Worm (Caenorhabditis elegans) whole organism, late embryonic: Measurements from ENCODE around the gene Y54G11A.17.

Experiments used
- C08G9.2 ChIP-seq: sonication (generic microtip); optimal IDR thresholded peaks from 2 replicates; lab custom pipeline; 2016; ENCODE audit warnings: mild to moderate bottlenecking, missing genetic modification characterization, moderate library complexity, missing compliant biosample characterization
- C38D4.7 ChIP-seq: fragments of 200-800 bp; sonication (Bioruptor generic); optimal IDR thresholded peaks from 2 replicates; lab custom pipeline; 2018; ENCODE audit warnings: mild to moderate bottlenecking, missing genetic modification characterization, moderate library complexity, missing compliant biosample characterization
- K02D7.2 ChIP-seq: sonication (generic microtip); optimal IDR thresholded peaks from 2 replicates; lab custom pipeline; 2017; ENCODE audit warnings: mild to moderate bottlenecking, missing genetic modification characterization, missing compliant biosample characterization
- T23F11.4 ChIP-seq: fragments of 200-800 bp; sonication (Bioruptor generic); optimal IDR thresholded peaks from 2 replicates; lab custom pipeline; 2018; ENCODE audit warnings: mild to moderate bottlenecking, missing genetic modification characterization, missing compliant biosample characterization
- Y22D7AL.16 ChIP-seq: sonication (generic microtip); optimal IDR thresholded peaks from 2 replicates; lab custom pipeline; 2016; ENCODE audit warnings: missing genetic modification characterization, missing compliant biosample characterization
- ceh-14 ChIP-seq: sonication (generic microtip); optimal IDR thresholded peaks from 2 replicates; lab custom pipeline; 2016; ENCODE audit warnings: missing genotype, missing genetic modification characterization, missing compliant biosample characterization
- ceh-18 ChIP-seq: sonication (generic microtip); optimal IDR thresholded peaks from 2 replicates; lab custom pipeline; 2016; ENCODE audit warnings: missing genetic modification characterization, missing compliant biosample characterization
- ceh-19 ChIP-seq: fragments of 200-800 bp; sonication (Bioruptor generic); optimal IDR thresholded peaks from 2 replicates; lab custom pipeline; 2018; ENCODE audit warnings: mild to moderate bottlenecking, missing genetic modification characterization, missing compliant biosample characterization
- ceh-2 ChIP-seq: sonication (generic microtip); optimal IDR thresholded peaks from 2 replicates; lab custom pipeline; 2016; ENCODE audit warnings: missing genotype, missing genetic modification characterization, missing compliant biosample characterization
- ceh-22 ChIP-seq: sonication (generic microtip); optimal IDR thresholded peaks from 2 replicates; lab custom pipeline; 2017; ENCODE audit warnings: missing biosample characterization, missing genetic modification characterization
- ceh-24 ChIP-seq: sonication (generic microtip); optimal IDR thresholded peaks from 2 replicates; lab custom pipeline; 2016; ENCODE audit warnings: mild to moderate bottlenecking, missing genetic modification characterization, missing compliant biosample characterization
- ceh-30 ChIP-seq: fragments of 150-350 bp; optimal IDR thresholded peaks from 2 replicates; lab custom pipeline; 2014; ENCODE audit warnings: missing biosample characterization, missing genetic modification characterization
- ceh-31 ChIP-seq: sonication (generic microtip); optimal IDR thresholded peaks from 2 replicates; lab custom pipeline; 2016; ENCODE audit warnings: missing genetic modification characterization, missing compliant biosample characterization
- ceh-45 ChIP-seq: fragments of 200-800 bp; sonication (Bioruptor generic); IDR thresholded peaks from 2 replicates; pipeline ENCODE4 v1.3.6; 2022; ENCODE audit warnings: missing genetic modification reagents, missing genetic modification characterization, missing compliant biosample characterization
- ceh-48 ChIP-seq: sonication (generic microtip); optimal IDR thresholded peaks from 2 replicates; lab custom pipeline; 2016; ENCODE audit warnings: missing genetic modification characterization, inconsistent platforms, missing compliant biosample characterization
- ceh-9 ChIP-seq: sonication (generic microtip); optimal IDR thresholded peaks from 2 replicates; lab custom pipeline; 2016; ENCODE audit warnings: mild to moderate bottlenecking, missing genetic modification characterization, inconsistent platforms, missing compliant biosample characterization
- che-1 ChIP-seq: sonication (generic microtip); optimal IDR thresholded peaks from 2 replicates; lab custom pipeline; 2016; ENCODE audit warnings: mild to moderate bottlenecking, missing genetic modification characterization, missing compliant biosample characterization
- dmd-4 ChIP-seq: sonication (generic microtip); optimal IDR thresholded peaks from 2 replicates; lab custom pipeline; 2016; ENCODE audit warnings: borderline replicate concordance, missing genetic modification characterization, missing compliant biosample characterization
- elt-2 ChIP-seq: sonication (generic microtip); optimal IDR thresholded peaks from 2 replicates; lab custom pipeline; 2016; ENCODE audit warnings: missing genetic modification reagents, missing genetic modification characterization, missing compliant biosample characterization
- elt-4 ChIP-seq: sonication (generic microtip); optimal IDR thresholded peaks from 2 replicates; lab custom pipeline; 2016; ENCODE audit warnings: missing genetic modification characterization, missing compliant biosample characterization
- fax-1 ChIP-seq: sonication (generic microtip); optimal IDR thresholded peaks from 2 replicates; lab custom pipeline; 2016; ENCODE audit warnings: missing genotype, missing genetic modification characterization, missing compliant biosample characterization
- gmeb-2 ChIP-seq: sonication (generic microtip); optimal IDR thresholded peaks from 2 replicates; lab custom pipeline; 2016; ENCODE audit warnings: missing genetic modification characterization, inconsistent platforms, missing compliant biosample characterization
- hlh-13 ChIP-seq: fragments of 200-800 bp; sonication (Bioruptor generic); optimal IDR thresholded peaks from 2 replicates; lab custom pipeline; 2018; ENCODE audit warnings: mild to moderate bottlenecking, missing genetic modification characterization, missing compliant biosample characterization
- hlh-30 ChIP-seq: sonication (generic microtip); optimal IDR thresholded peaks from 2 replicates; lab custom pipeline; 2017; ENCODE audit warnings: antibody characterized with exemption, missing genetic modification characterization, missing compliant biosample characterization; ENCODE audit not compliant: insufficient read depth
- hlh-8 ChIP-seq: sonication (generic microtip); optimal IDR thresholded peaks from 2 replicates; lab custom pipeline; 2016; ENCODE audit warnings: missing genotype, missing genetic modification characterization, missing compliant biosample characterization
- lim-6 ChIP-seq: sonication (generic microtip); optimal IDR thresholded peaks from 2 replicates; lab custom pipeline; 2016; ENCODE audit warnings: missing genetic modification characterization, missing compliant biosample characterization
- nfya-1 ChIP-seq: sonication (generic microtip); optimal IDR thresholded peaks from 2 replicates; lab custom pipeline; 2017; ENCODE audit warnings: missing genetic modification characterization, mild to moderate bottlenecking, missing compliant biosample characterization, antibody characterized with exemption, moderate library complexity
- nhr-11 ChIP-seq: fragments of 150-350 bp; optimal IDR thresholded peaks from 2 replicates; lab custom pipeline; 2014; ENCODE audit warnings: missing biosample characterization, missing genetic modification characterization
- pax-1 ChIP-seq: fragments of 150-350 bp; optimal IDR thresholded peaks from 2 replicates; lab custom pipeline; 2014; ENCODE audit warnings: missing biosample characterization, missing genetic modification characterization
- sdc-2 ChIP-seq: sonication (generic microtip); optimal IDR thresholded peaks from 2 replicates; lab custom pipeline; 2016; ENCODE audit warnings: missing genotype, missing genetic modification characterization, missing compliant biosample characterization
- sox-4 ChIP-seq: sonication (generic microtip); optimal IDR thresholded peaks from 2 replicates; lab custom pipeline; 2017; ENCODE audit warnings: mild to moderate bottlenecking, missing genetic modification characterization, inconsistent platforms, missing compliant biosample characterization
- syd-9 ChIP-seq: sonication (generic microtip); optimal IDR thresholded peaks from 2 replicates; lab custom pipeline; 2016; ENCODE audit warnings: mild to moderate bottlenecking, missing genetic modification characterization, moderate library complexity, missing compliant biosample characterization
- tbx-7 ChIP-seq: sonication (generic microtip); optimal IDR thresholded peaks from 2 replicates; lab custom pipeline; 2016; ENCODE audit warnings: missing genotype, missing genetic modification characterization, missing compliant biosample characterization
- unc-3 ChIP-seq, 2 experiments: fragments of 200-800 bp in 1 of 2; sonication (Bioruptor generic) in 1 of 2; sonication (generic microtip) in 1 of 2; conservative IDR thresholded peaks in 1 of 2; optimal IDR thresholded peaks in 1 of 2; 2 replicates each; pipeline versions ENCODE4 v1.3.6 to Lab custom; 2016 to 2022; ENCODE audit warnings: missing compliant biosample characterization in 2 of 2, missing genetic modification characterization in 2 of 2, missing genetic modification reagents in 1 of 2
- unc-55 ChIP-seq: sonication (generic microtip); optimal IDR thresholded peaks from 2 replicates; lab custom pipeline; 2017; ENCODE audit warnings: missing biosample characterization, missing genetic modification reagents, missing genetic modification characterization
- zip-5 ChIP-seq: sonication (generic microtip); optimal IDR thresholded peaks from 2 replicates; lab custom pipeline; 2016; ENCODE audit warnings: missing genetic modification characterization, missing compliant biosample characterization

The Y54G11A.17 gene

ce11 chrII:14319227-14319626, 30.0 kb downstream of the Y54G11A.17 start:
- TF ChIP-seq ceh-19 (no peak), lim-6 (no peak), pax-1 (tag; lab: Kevin White, UChicago) (no peak), unc-55 (no peak), tbx-7 (tag; lab: Kevin White, UChicago) (no peak), sox-4 (tag; lab: Kevin White, UChicago) (no peak)

- TF ChIP-seq ceh-9 (tag; lab: Kevin White, UChicago) = no peak
- no peak for TF ChIP-seq C08G9.2
- no peak for TF ChIP-seq ceh-24 (tag; lab: Kevin White, UChicago)
- no peak for TF ChIP-seq ceh-45 (GFP tag; lab: Robert Waterston, UW)
- no peak for TF ChIP-seq ceh-18 (tag; lab: Kevin White, UChicago)
- TF ChIP-seq ceh-14 = no peak
- no peak for TF ChIP-seq sdc-2 (tag; lab: Kevin White, UChicago)
- no peak for TF ChIP-seq ceh-22 (tag; lab: Kevin White, UChicago)
- TF ChIP-seq C38D4.7 (GFP tag; lab: Kevin White, UChicago) = no peak
- TF ChIP-seq ceh-2 (tag; lab: Kevin White, UChicago) = no peak
- TF ChIP-seq syd-9 = no peak
- TF ChIP-seq nfya-1 (tag; lab: Kevin White, UChicago) = no peak
- TF ChIP-seq nhr-11 (tag; lab: Kevin White, UChicago) = no peak
- no peak for TF ChIP-seq ceh-30
- TF ChIP-seq Y22D7AL.16 = no peak
- TF ChIP-seq hlh-13 (GFP tag; lab: Kevin White, UChicago) = no peak
- no peak for TF ChIP-seq tbx-7 (tag; lab: Kevin White, UChicago)
- no peak for TF ChIP-seq fax-1
Measured at ce11 chrII:14318027-14318426, 31.2 kb downstream of the Y54G11A.17 start, which contains the start of gene Y54G11A.14. Y54G11A.14 (plus strand) TSS chrII:14318158.

DNA sequence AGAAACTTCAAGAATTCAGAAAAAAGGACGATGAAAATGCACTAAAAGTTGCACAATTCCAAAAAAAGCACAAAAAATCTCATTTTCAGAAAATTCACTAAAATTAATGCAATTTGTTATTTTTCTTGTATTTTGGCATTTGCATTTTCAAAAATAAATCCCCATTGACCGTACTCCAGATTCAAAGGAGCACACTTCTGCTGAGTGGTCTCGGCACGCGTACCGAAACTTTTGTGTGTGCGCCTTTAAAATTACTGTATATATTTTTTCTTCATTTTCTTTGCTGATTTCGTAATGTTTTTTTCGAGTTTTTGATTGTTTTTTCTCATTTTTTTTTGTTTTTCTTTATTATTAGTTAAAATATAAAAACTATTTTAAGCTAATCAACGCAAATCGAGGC, 37.0 kb downstream of the Y54G11A.17 start:
- no peak for TF ChIP-seq ceh-2 (tag; lab: Kevin White, UChicago)
- no peak for TF ChIP-seq dmd-4 (tag; lab: Kevin White, UChicago)
- TF ChIP-seq pax-1 (tag; lab: Kevin White, UChicago) = no peak
- no peak for TF ChIP-seq unc-3 (GFP tag; conservative IDR thresholded peaks at IDR 0.05; lab: Robert Waterston, UW)
- no peak for TF ChIP-seq unc-3 (tag; optimal IDR thresholded peaks at IDR 0.05; lab: Kevin White, UChicago)
- TF ChIP-seq ceh-30 = no peak
- no peak for TF ChIP-seq elt-4 (tag; lab: Kevin White, UChicago)
- TF ChIP-seq ceh-48 = no peak
- no peak for TF ChIP-seq hlh-30 (tag; lab: Kevin White, UChicago)
- no peak for TF ChIP-seq ceh-31
- TF ChIP-seq hlh-8 = no peak
- TF ChIP-seq tbx-7 (tag; lab: Kevin White, UChicago) = no peak
- TF ChIP-seq K02D7.2 (tag; lab: Kevin White, UChicago) = no peak
- no peak for TF ChIP-seq ceh-45 (GFP tag; lab: Robert Waterston, UW)
- TF ChIP-seq lim-6 = no peak
- TF ChIP-seq ceh-9 (tag; lab: Kevin White, UChicago) = no peak
- no peak for TF ChIP-seq nhr-11 (tag; lab: Kevin White, UChicago)
- no peak for TF ChIP-seq gmeb-2 (tag; lab: Kevin White, UChicago)

DNA sequence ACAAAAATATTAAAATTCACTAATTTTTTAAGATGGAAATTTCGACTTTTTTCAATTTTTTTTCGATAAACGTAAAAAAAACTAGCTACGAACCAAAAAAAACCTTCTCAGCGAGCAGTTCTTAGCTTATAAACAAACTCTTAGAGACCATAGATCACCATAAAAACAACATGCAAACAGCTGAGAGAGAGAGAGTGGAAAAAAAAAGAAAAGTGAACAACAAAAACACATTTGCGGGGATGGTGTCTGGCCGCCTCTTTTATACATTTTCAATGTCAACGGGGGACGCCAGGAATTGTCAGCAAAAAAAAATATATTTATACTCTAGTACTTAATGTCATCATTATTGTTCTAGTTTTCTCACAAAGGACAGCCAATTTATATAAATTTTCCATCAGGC, 37.7 kb downstream of the Y54G11A.17 start:
- TF ChIP-seq elt-2 (tag; lab: Kevin White, UChicago) (no peak), T23F11.4 (GFP tag; lab: Kevin White, UChicago) (no peak), che-1 (tag; lab: Kevin White, UChicago) (no peak), hlh-13 (GFP tag; lab: Kevin White, UChicago) (no peak), zip-5 (tag; lab: Kevin White, UChicago) (no peak), ceh-48 (no peak)
